Worm (Caenorhabditis elegans) whole organism, L4 larva: Measurements from ENCODE around the gene K12D9.1.

Experiments used
- F49E8.2 ChIP-seq: sonication (generic microtip); optimal IDR thresholded peaks from 2 replicates; lab custom pipeline; 2016; ENCODE audit warnings: missing compliant biosample characterization, mild to moderate bottlenecking, missing genetic modification characterization, borderline replicate concordance
- egl-27 ChIP-seq: sonication (generic microtip); optimal IDR thresholded peaks from 3 replicates; lab custom pipeline; 2017; ENCODE audit warnings: missing biosample characterization, missing genetic modification reagents, missing genetic modification characterization
- lin-39 ChIP-seq: fragments of 150-350 bp; optimal IDR thresholded peaks from 2 replicates; lab custom pipeline; 2014; ENCODE audit warnings: missing biosample characterization, missing genetic modification reagents, missing genetic modification characterization
- nhr-6 ChIP-seq: fragments of 150-350 bp; optimal IDR thresholded peaks from 2 replicates; lab custom pipeline; 2014; ENCODE audit warnings: missing biosample characterization, missing genetic modification characterization
- unc-62 ChIP-seq, 3 experiments: fragments of 150-350 bp in 1 of 3; sonication (generic microtip); optimal IDR thresholded peaks in 2 of 3; peaks in 1 of 3; 1 replicate in 1 of 3; 2 replicates in 2 of 3; lab custom pipeline; 2014 to 2017; ENCODE audit warnings: missing biosample characterization in 3 of 3, missing genetic modification characterization in 3 of 3, missing genetic modification reagents in 3 of 3, missing genotype in 1 of 3
- zag-1 ChIP-seq: fragments of 150-350 bp; optimal IDR thresholded peaks from 2 replicates; lab custom pipeline; 2014; ENCODE audit warnings: missing biosample characterization, missing genetic modification characterization
- zip-11 ChIP-seq: fragments of 200-800 bp; sonication (Bioruptor generic); IDR thresholded peaks from 2 replicates; pipeline ENCODE4 v1.3.6; 2022; ENCODE audit warnings: missing genetic modification characterization, missing compliant biosample characterization
- zip-2 ChIP-seq: fragments of 150-350 bp; optimal IDR thresholded peaks from 2 replicates; lab custom pipeline; 2014; ENCODE audit warnings: missing biosample characterization, missing genetic modification characterization

DNA sequence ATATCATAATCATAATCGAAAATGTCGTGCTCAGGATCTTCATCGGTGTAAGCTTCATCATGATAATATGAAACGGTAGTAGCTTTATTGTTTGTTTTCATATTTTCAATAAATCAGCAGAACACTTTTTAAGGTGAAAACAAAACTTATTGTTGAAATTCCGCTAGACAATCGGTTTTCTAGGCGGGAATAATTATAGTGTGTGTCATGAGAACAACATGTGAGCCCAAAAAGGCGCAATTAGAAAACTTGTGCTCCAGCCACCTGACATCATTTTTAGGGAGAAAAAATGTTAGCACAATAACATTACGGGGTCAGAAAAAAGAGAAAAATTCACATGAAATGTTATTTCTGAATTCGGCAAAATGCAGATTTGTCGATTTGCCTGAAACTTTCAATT, 20.0 kb downstream of the K12D9.1 start, which contains the start of gene srw-8:
- no peak for TF ChIP-seq nhr-6
- TF ChIP-seq zag-1 (tag; lab: Kevin White, UChicago) = no peak
- TF ChIP-seq F49E8.2 (tag; lab: Kevin White, UChicago) = no peak
- TF ChIP-seq egl-27 (tag; lab: Kevin White, UChicago) = no peak
- TF ChIP-seq lin-39 (tag; lab: Kevin White, UChicago) = no peak
- no peak for TF ChIP-seq unc-62 (GFP tag; optimal IDR thresholded peaks at IDR 0.05 in 1 of 2; lab: Kevin White, UChicago)
- no peak for TF ChIP-seq unc-62 (tag; optimal IDR thresholded peaks at IDR 0.05; lab: Kevin White, UChicago)
- TF ChIP-seq zip-11 (GFP tag; lab: Robert Waterston, UW) = no peak
- no peak for TF ChIP-seq zip-2
